Worm (Caenorhabditis elegans) whole organism, late embryonic: ENCODE data around the gene idpc-2.

ENCODE experiments used
- C08G9.2 ChIP-seq: sonication (generic microtip); optimal IDR thresholded peaks from 2 replicates; lab custom pipeline; 2016; ENCODE audit warnings: mild to moderate bottlenecking, missing genetic modification characterization, moderate library complexity, missing compliant biosample characterization
- C38D4.7 ChIP-seq: fragments of 200-800 bp; sonication (Bioruptor generic); optimal IDR thresholded peaks from 2 replicates; lab custom pipeline; 2018; ENCODE audit warnings: mild to moderate bottlenecking, missing genetic modification characterization, moderate library complexity, missing compliant biosample characterization
- F13H6.1 ChIP-seq: sonication (generic microtip); optimal IDR thresholded peaks from 2 replicates; lab custom pipeline; 2016; ENCODE audit warnings: missing genetic modification characterization, missing compliant biosample characterization
- T23F11.4 ChIP-seq: fragments of 200-800 bp; sonication (Bioruptor generic); optimal IDR thresholded peaks from 2 replicates; lab custom pipeline; 2018; ENCODE audit warnings: mild to moderate bottlenecking, missing genetic modification characterization, missing compliant biosample characterization
- ahr-1 ChIP-seq: sonication (generic microtip); optimal IDR thresholded peaks from 2 replicates; lab custom pipeline; 2016; ENCODE audit warnings: missing genetic modification characterization, missing compliant biosample characterization
- ama-1 ChIP-seq: fragments of 150-350 bp; optimal IDR thresholded peaks from 2 replicates; lab custom pipeline; 2014
- ceh-2 ChIP-seq: sonication (generic microtip); optimal IDR thresholded peaks from 2 replicates; lab custom pipeline; 2016; ENCODE audit warnings: missing genotype, missing genetic modification characterization, missing compliant biosample characterization
- ceh-22 ChIP-seq: sonication (generic microtip); optimal IDR thresholded peaks from 2 replicates; lab custom pipeline; 2017; ENCODE audit warnings: missing biosample characterization, missing genetic modification characterization
- ceh-30 ChIP-seq: fragments of 150-350 bp; optimal IDR thresholded peaks from 2 replicates; lab custom pipeline; 2014; ENCODE audit warnings: missing biosample characterization, missing genetic modification characterization
- ceh-34 ChIP-seq: sonication (generic microtip); optimal IDR thresholded peaks from 2 replicates; lab custom pipeline; 2016; ENCODE audit warnings: mild to moderate bottlenecking, missing genetic modification characterization, missing compliant biosample characterization
- ceh-45 ChIP-seq: fragments of 200-800 bp; sonication (Bioruptor generic); IDR thresholded peaks from 2 replicates; pipeline ENCODE4 v1.3.6; 2022; ENCODE audit warnings: missing genetic modification reagents, missing genetic modification characterization, missing compliant biosample characterization
- ceh-48 ChIP-seq: sonication (generic microtip); optimal IDR thresholded peaks from 2 replicates; lab custom pipeline; 2016; ENCODE audit warnings: missing genetic modification characterization, inconsistent platforms, missing compliant biosample characterization
- ceh-6 ChIP-seq: fragments of 200-800 bp; sonication (Bioruptor generic); optimal IDR thresholded peaks from 2 replicates; lab custom pipeline; 2018; ENCODE audit warnings: mild to moderate bottlenecking, missing genetic modification characterization, missing compliant biosample characterization
- dmd-4 ChIP-seq: sonication (generic microtip); optimal IDR thresholded peaks from 2 replicates; lab custom pipeline; 2016; ENCODE audit warnings: borderline replicate concordance, missing genetic modification characterization, missing compliant biosample characterization
- dve-1 ChIP-seq: sonication (generic microtip); optimal IDR thresholded peaks from 2 replicates; lab custom pipeline; 2017; ENCODE audit warnings: antibody characterized with exemption, mild to moderate bottlenecking, missing genetic modification characterization, missing compliant biosample characterization
- elt-2 ChIP-seq: sonication (generic microtip); optimal IDR thresholded peaks from 2 replicates; lab custom pipeline; 2016; ENCODE audit warnings: missing genetic modification reagents, missing genetic modification characterization, missing compliant biosample characterization
- elt-4 ChIP-seq: sonication (generic microtip); optimal IDR thresholded peaks from 2 replicates; lab custom pipeline; 2016; ENCODE audit warnings: missing genetic modification characterization, missing compliant biosample characterization
- ets-4 ChIP-seq: sonication (generic microtip); optimal IDR thresholded peaks from 2 replicates; lab custom pipeline; 2016; ENCODE audit warnings: missing genetic modification characterization, missing compliant biosample characterization
- fax-1 ChIP-seq: sonication (generic microtip); optimal IDR thresholded peaks from 2 replicates; lab custom pipeline; 2016; ENCODE audit warnings: missing genotype, missing genetic modification characterization, missing compliant biosample characterization
- fkh-10 ChIP-seq: fragments of 150-350 bp; optimal IDR thresholded peaks from 2 replicates; lab custom pipeline; 2014; ENCODE audit warnings: missing biosample characterization, missing genetic modification reagents, missing genetic modification characterization
- fkh-6 ChIP-seq: sonication (generic microtip); optimal IDR thresholded peaks from 2 replicates; lab custom pipeline; 2016; ENCODE audit warnings: missing genetic modification characterization, missing compliant biosample characterization
- gmeb-2 ChIP-seq: sonication (generic microtip); optimal IDR thresholded peaks from 2 replicates; lab custom pipeline; 2016; ENCODE audit warnings: missing genetic modification characterization, inconsistent platforms, missing compliant biosample characterization
- hlh-8 ChIP-seq: sonication (generic microtip); optimal IDR thresholded peaks from 2 replicates; lab custom pipeline; 2016; ENCODE audit warnings: missing genotype, missing genetic modification characterization, missing compliant biosample characterization
- lim-6 ChIP-seq: sonication (generic microtip); optimal IDR thresholded peaks from 2 replicates; lab custom pipeline; 2016; ENCODE audit warnings: missing genetic modification characterization, missing compliant biosample characterization
- lin-11 ChIP-seq: fragments of 200-800 bp; sonication (Bioruptor generic); optimal IDR thresholded peaks from 2 replicates; lab custom pipeline; 2018; ENCODE audit warnings: mild to moderate bottlenecking, missing genetic modification characterization, missing compliant biosample characterization
- mec-3 ChIP-seq: sonication (generic microtip); optimal IDR thresholded peaks from 2 replicates; lab custom pipeline; 2016; ENCODE audit warnings: borderline replicate concordance, missing genetic modification characterization, missing compliant biosample characterization
- nhr-11 ChIP-seq: fragments of 150-350 bp; optimal IDR thresholded peaks from 2 replicates; lab custom pipeline; 2014; ENCODE audit warnings: missing biosample characterization, missing genetic modification characterization
- npax-4 ChIP-seq: sonication (generic microtip); optimal IDR thresholded peaks from 2 replicates; lab custom pipeline; 2016; ENCODE audit warnings: missing genetic modification characterization, missing compliant biosample characterization
- odd-2 ChIP-seq: sonication (generic microtip); optimal IDR thresholded peaks from 2 replicates; lab custom pipeline; 2017; ENCODE audit warnings: antibody characterized with exemption, mild to moderate bottlenecking, missing genetic modification characterization, missing compliant biosample characterization
- pax-1 ChIP-seq: fragments of 150-350 bp; optimal IDR thresholded peaks from 2 replicates; lab custom pipeline; 2014; ENCODE audit warnings: missing biosample characterization, missing genetic modification characterization
- pha-2 ChIP-seq: sonication (generic microtip); optimal IDR thresholded peaks from 2 replicates; lab custom pipeline; 2017; ENCODE audit warnings: mild to moderate bottlenecking, missing genetic modification characterization, missing compliant biosample characterization
- pha-4 ChIP-seq: fragments of 150-350 bp; optimal IDR thresholded peaks from 2 replicates; lab custom pipeline; 2018; ENCODE audit warnings: missing biosample characterization, missing genetic modification reagents, missing genetic modification characterization
- pros-1 ChIP-seq: fragments of 150-350 bp; optimal IDR thresholded peaks from 2 replicates; lab custom pipeline; 2014; ENCODE audit warnings: missing biosample characterization, missing genetic modification reagents, missing genetic modification characterization
- sox-2 ChIP-seq: fragments of 200-800 bp; sonication (Bioruptor generic); IDR thresholded peaks from 2 replicates; pipeline ENCODE4 v1.3.6; 2022; ENCODE audit warnings: missing genetic modification reagents, missing genetic modification characterization, missing compliant biosample characterization
- syd-9 ChIP-seq: sonication (generic microtip); optimal IDR thresholded peaks from 2 replicates; lab custom pipeline; 2016; ENCODE audit warnings: mild to moderate bottlenecking, missing genetic modification characterization, moderate library complexity, missing compliant biosample characterization
- tbx-7 ChIP-seq: sonication (generic microtip); optimal IDR thresholded peaks from 2 replicates; lab custom pipeline; 2016; ENCODE audit warnings: missing genotype, missing genetic modification characterization, missing compliant biosample characterization
- unc-3 ChIP-seq, 2 experiments: fragments of 200-800 bp in 1 of 2; sonication (Bioruptor generic) in 1 of 2; sonication (generic microtip) in 1 of 2; conservative IDR thresholded peaks in 1 of 2; optimal IDR thresholded peaks in 1 of 2; 2 replicates each; pipeline versions ENCODE4 v1.3.6 to Lab custom; 2016 to 2022; ENCODE audit warnings: missing compliant biosample characterization in 2 of 2, missing genetic modification characterization in 2 of 2, missing genetic modification reagents in 1 of 2
- unc-55 ChIP-seq: sonication (generic microtip); optimal IDR thresholded peaks from 2 replicates; lab custom pipeline; 2017; ENCODE audit warnings: missing biosample characterization, missing genetic modification reagents, missing genetic modification characterization
- ztf-16 ChIP-seq: sonication (generic microtip); optimal IDR thresholded peaks from 2 replicates; lab custom pipeline; 2017; ENCODE audit warnings: missing genetic modification characterization, missing compliant biosample characterization

idpc-2 gene

DNA sequence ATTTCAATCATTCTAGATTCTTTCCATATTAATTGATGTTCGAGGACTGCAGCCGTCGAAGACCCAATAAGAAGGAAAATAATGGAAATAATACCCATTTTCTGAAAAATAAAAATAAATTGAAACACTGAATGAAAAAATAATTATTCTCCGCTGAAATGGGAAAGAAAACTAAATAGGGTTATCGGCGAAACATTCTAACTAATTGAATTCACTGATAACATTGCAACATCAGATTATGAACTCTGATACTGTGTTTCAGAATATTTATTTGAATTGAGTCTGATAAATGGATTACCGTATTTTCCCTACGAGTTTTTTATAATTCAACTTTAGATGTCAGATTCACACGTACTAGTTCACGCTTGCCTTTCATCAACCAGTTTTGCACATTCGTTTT lies 22.0 kb upstream of the idpc-2 start, which contains the start of gene asp-13:
asp-13 (minus strand) TSS at position 101 of the 400 bp plus-strand sequence.
- no peak for TF ChIP-seq ceh-30 (tag; lab: Kevin White, UChicago)
- no peak for TF ChIP-seq dmd-4 (tag; lab: Kevin White, UChicago)
- TF ChIP-seq syd-9 (tag; lab: Kevin White, UChicago): no peak
- TF ChIP-seq unc-3 (GFP tag; conservative IDR thresholded peaks at IDR 0.05; lab: Robert Waterston, UW): no peak
- TF ChIP-seq unc-3 (tag; optimal IDR thresholded peaks at IDR 0.05; lab: Kevin White, UChicago): no peak
- TF ChIP-seq dve-1 (tag; lab: Kevin White, UChicago): no peak
- TF ChIP-seq lin-11 (tag; lab: Kevin White, UChicago): no peak
- TF ChIP-seq pha-4 (tag; lab: Kevin White, UChicago): no peak
- no peak for TF ChIP-seq T23F11.4 (GFP tag; lab: Kevin White, UChicago)
- no peak for TF ChIP-seq lim-6 (tag; lab: Kevin White, UChicago)
- TF ChIP-seq elt-4 (tag; lab: Kevin White, UChicago): no peak
- no peak for TF ChIP-seq ceh-34
- no peak for TF ChIP-seq nhr-11 (tag; lab: Kevin White, UChicago)

- no peak for TF ChIP-seq ceh-45
These were observed 20.2 kb upstream of the idpc-2 start, which contains the start of gene F28A12.3 for ce11 chrV:8641266-8641665. F28A12.3 (minus strand) TSS chrV:8641366.

- no peak for TF ChIP-seq pha-2 (tag; lab: Kevin White, UChicago)
- TF ChIP-seq unc-55 (GFP tag; lab: Kevin White, UChicago): no peak
- TF ChIP-seq fax-1: no peak
- no peak for TF ChIP-seq gmeb-2 (tag; lab: Kevin White, UChicago)
- TF ChIP-seq ztf-16 (tag; lab: Kevin White, UChicago): no peak
- TF ChIP-seq npax-4 (tag; lab: Kevin White, UChicago): no peak
- no peak for TF ChIP-seq ahr-1 (tag; lab: Kevin White, UChicago)
- no peak for TF ChIP-seq F13H6.1 (tag; lab: Kevin White, UChicago)
- no peak for TF ChIP-seq mec-3
- TF ChIP-seq lin-11 (tag; lab: Kevin White, UChicago): no peak
- no peak for TF ChIP-seq ceh-48 (tag; lab: Kevin White, UChicago)
- no peak for TF ChIP-seq elt-2
- TF ChIP-seq pax-1 (tag; lab: Kevin White, UChicago): no peak
- no peak for TF ChIP-seq ceh-22 (tag; lab: Kevin White, UChicago)
- no peak for TF ChIP-seq elt-4 (tag; lab: Kevin White, UChicago)
- TF ChIP-seq tbx-7: no peak
- TF ChIP-seq fkh-10: no peak
- no peak for TF ChIP-seq ets-4 (tag; lab: Kevin White, UChicago)
- no peak for TF ChIP-seq lim-6 (tag; lab: Kevin White, UChicago)
- no peak for TF ChIP-seq ceh-2
These were observed 16.7 kb upstream of the idpc-2 start, which contains the start of the genes F28A12.10 and acd-4 for ce11 chrV:8637666-8638271. F28A12.10 (minus strand) TSS chrV:8637766. acd-4 (plus strand) TSS chrV:8638221.

ce11 chrV:8636907-8637306 lies 15.8 kb upstream of the idpc-2 start, which contains the start of gene grl-12:
grl-12 (minus strand) TSS chrV:8637007.
- TF ChIP-seq fkh-6 (tag; lab: Kevin White, UChicago) (no peak), ama-1 (lab: Kevin White, UChicago) (no peak), C08G9.2 (tag; lab: Kevin White, UChicago) (no peak)

ce11 chrV:8635575-8635974 lies 14.5 kb upstream of the idpc-2 start, which contains the start of gene oac-29:
oac-29 (minus strand) TSS chrV:8635675.
- TF ChIP-seq pros-1 (no peak), sox-2 (no peak), unc-3 (GFP tag; conservative IDR thresholded peaks at IDR 0.05; lab: Robert Waterston, UW) (no peak), unc-3 (tag; optimal IDR thresholded peaks at IDR 0.05; lab: Kevin White, UChicago) (no peak), C38D4.7 (GFP tag; lab: Kevin White, UChicago) (no peak), odd-2 (tag; lab: Kevin White, UChicago) (no peak), ceh-6 (GFP tag; lab: Kevin White, UChicago) (no peak), T23F11.4 (GFP tag; lab: Kevin White, UChicago) (no peak), lin-11 (tag; lab: Kevin White, UChicago) (no peak), ceh-45 (no peak), hlh-8 (tag; lab: Kevin White, UChicago) (no peak), ahr-1 (tag; lab: Kevin White, UChicago) (no peak)
